Fruit fly (Drosophila melanogaster): ENCODE results near the gene RPA2.

RPA2 gene

dm6 chr2L:20911374-20911773 lies 14.6 kb downstream of the RPA2 start (continued):
- TF ChIP-seq CG18011 (GFP tag; optimal IDR thresholded peaks at IDR 0.05) (no peak), trh (GFP tag; optimal IDR thresholded peaks at IDR 0.05) (no peak), CG30431 (GFP tag; optimal IDR thresholded peaks at IDR 0.05) (no peak), zfh1 (GFP tag; IDR thresholded peaks at IDR 0.05) (no peak), ara (GFP tag; IDR thresholded peaks at IDR 0.05) (no peak), Hr78 (GFP tag; optimal IDR thresholded peaks at IDR 0.05) (no peak), C15 (GFP tag; IDR thresholded peaks at IDR 0.05) (no peak), exex (tag; optimal IDR thresholded peaks at IDR 0.05) (peak; percentile 14), grn (GFP tag; optimal IDR thresholded peaks at IDR 0.05) (no peak), CG17612 (GFP tag; IDR thresholded peaks at IDR 0.05) (no peak), tio (GFP tag; optimal IDR thresholded peaks at IDR 0.05) (peak; percentile 9), Doc3 (GFP tag; IDR thresholded peaks at IDR 0.05; ENCODE audit: partially characterized antibody) (no peak), sna (GFP tag; IDR thresholded peaks at IDR 0.05; ENCODE audit: partially characterized antibody) (no peak), CG16813 (GFP tag; IDR thresholded peaks at IDR 0.05; ENCODE audit: partially characterized antibody) (no peak), gro (GFP tag; optimal IDR thresholded peaks at IDR 0.05) (peak; percentile 5), zfh2 (GFP tag; optimal IDR thresholded peaks at IDR 0.05) (no peak), CG4404 (GFP tag; IDR thresholded peaks at IDR 0.05) (no peak), CG4282 (GFP tag; optimal IDR thresholded peaks at IDR 0.05) (no peak), nerfin-1 (tag; optimal IDR thresholded peaks at IDR 0.05) (no peak), ATbp (GFP tag; optimal IDR thresholded peaks at IDR 0.05) (peak; percentile 82), CG4854 (GFP tag; optimal IDR thresholded peaks at IDR 0.05) (no peak), Hsf (GFP tag; optimal IDR thresholded peaks at IDR 0.05) (no peak), CG32532 (GFP tag; IDR thresholded peaks at IDR 0.05) (no peak), ac (GFP tag; optimal IDR thresholded peaks at IDR 0.05) (no peak), CG18764 (GFP tag; optimal IDR thresholded peaks at IDR 0.05) (no peak), Kr (GFP tag; optimal IDR thresholded peaks at IDR 0.05) (no peak), Dip3 (GFP tag; optimal IDR thresholded peaks at IDR 0.05) (no peak), Opbp (GFP tag; IDR thresholded peaks at IDR 0.05; ENCODE audit: partially characterized antibody) (no peak), TFAM (GFP tag; optimal IDR thresholded peaks at IDR 0.05) (no peak), Ada2b (GFP tag; IDR thresholded peaks at IDR 0.05) (no peak), ase (GFP tag; IDR thresholded peaks at IDR 0.05) (0 out of 3 replicates have a peak, but pooled peaks have one; percentile 27), salm (tag; optimal IDR thresholded peaks at IDR 0.05) (peak; percentile 25), CG1602 (GFP tag; optimal IDR thresholded peaks at IDR 0.05) (no peak), tap (tag; optimal IDR thresholded peaks at IDR 0.05) (peak; percentile 4), stc (GFP tag; IDR thresholded peaks at IDR 0.05) (no peak), gt (GFP tag; IDR thresholded peaks at IDR 0.05) (no peak), CG14710 (tag; optimal IDR thresholded peaks at IDR 0.05) (no peak), Doc2 (GFP tag; IDR thresholded peaks at IDR 0.05) (no peak), Sin3A (optimal IDR thresholded peaks at IDR 0.05) (no peak), pros (GFP tag; optimal IDR thresholded peaks at IDR 0.05) (no peak), D19B (GFP tag; optimal IDR thresholded peaks at IDR 0.05) (peak; percentile 19), Fer3 (tag; optimal IDR thresholded peaks at IDR 0.05) (peak; percentile 42), HHEX (GFP tag; optimal IDR thresholded peaks at IDR 0.05) (peak; percentile 34), gce (GFP tag; IDR thresholded peaks at IDR 0.05) (no peak; the same call in 2 of the 3 replicates), sc (optimal IDR thresholded peaks at IDR 0.05) (no peak), sc (GFP tag; optimal IDR thresholded peaks at IDR 0.05) (no peak), bsh (GFP tag; optimal IDR thresholded peaks at IDR 0.05) (no peak), Sry-β (GFP tag; optimal IDR thresholded peaks at IDR 0.05) (no peak), Side (GFP tag; optimal IDR thresholded peaks at IDR 0.05) (no peak), CoRest (tag; optimal IDR thresholded peaks at IDR 0.05) (peak; percentile 20), Ptx1 (GFP tag; IDR thresholded peaks at IDR 0.05) (no peak), ewg (GFP tag; optimal IDR thresholded peaks at IDR 0.05) (peak; percentile 7)
